Fruit fly (Drosophila melanogaster) whole organism, prepupa: Measurements from ENCODE around the gene eEF1alpha2.
A peak's percentile ranks its signal among the peaks of the same experiment; 100 is the strongest.

Experiments
- CG11902 ChIP-seq: fragments of 200-800 bp; sonication (Bioruptor generic); optimal IDR thresholded peaks from 3 replicates; lab custom pipeline; 2016; ENCODE audit warnings: missing biosample characterization, missing genetic modification characterization
- CG1621 ChIP-seq: fragments of 200-800 bp; sonication (Bioruptor generic); optimal IDR thresholded peaks from 3 replicates; lab custom pipeline; 2018; ENCODE audit warnings: missing biosample characterization, mild to moderate bottlenecking, missing genetic modification characterization
- CG16779 ChIP-seq: fragments of 200-800 bp; sonication (Bioruptor generic); optimal IDR thresholded peaks from 3 replicates; lab custom pipeline; 2017; ENCODE audit warnings: missing biosample characterization, mild to moderate bottlenecking, missing genetic modification characterization
- CG31627 ChIP-seq: fragments of 200-800 bp; sonication (Bioruptor generic); optimal IDR thresholded peaks from 3 replicates; lab custom pipeline; 2016; ENCODE audit warnings: missing biosample characterization, missing genetic modification characterization
- CG32006 ChIP-seq: fragments of 200-800 bp; sonication (Bioruptor generic); optimal IDR thresholded peaks from 3 replicates; lab custom pipeline; 2017; ENCODE audit warnings: missing biosample characterization, mild to moderate bottlenecking, missing genetic modification characterization
- CG4318 ChIP-seq: fragments of 200-800 bp; sonication (Bioruptor generic); optimal IDR thresholded peaks from 3 replicates; lab custom pipeline; 2017; ENCODE audit warnings: missing biosample characterization, mild to moderate bottlenecking, missing genetic modification characterization
- CG6163 ChIP-seq: fragments of 200-800 bp; sonication (Bioruptor generic); IDR thresholded peaks from 3 replicates; pipeline ENCODE4 v1.3.6; 2022; ENCODE audit warnings: missing biosample characterization, missing genetic modification characterization
- CG6276 ChIP-seq: fragments of 200-800 bp; sonication (Bioruptor generic); optimal IDR thresholded peaks from 2 replicates; lab custom pipeline; 2017; ENCODE audit warnings: missing biosample characterization, mild to moderate bottlenecking, missing genetic modification characterization
- CG7368 ChIP-seq: fragments of 200-800 bp; sonication (Bioruptor generic); optimal IDR thresholded peaks from 3 replicates; lab custom pipeline; 2016; ENCODE audit warnings: missing biosample characterization, missing genetic modification characterization
- CG8319 ChIP-seq: fragments of 200-800 bp; sonication (Bioruptor generic); optimal IDR thresholded peaks from 3 replicates; lab custom pipeline; 2016; ENCODE audit warnings: missing biosample characterization, missing genetic modification characterization
- CG9139 ChIP-seq: fragments of 200-800 bp; sonication (Bioruptor generic); optimal IDR thresholded peaks from 3 replicates; lab custom pipeline; 2017; ENCODE audit warnings: missing biosample characterization, mild to moderate bottlenecking, missing genetic modification characterization
- Eip75B ChIP-seq: fragments of 200-800 bp; sonication (Bioruptor generic); optimal IDR thresholded peaks from 3 replicates; lab custom pipeline; 2016; ENCODE audit warnings: missing biosample characterization, missing genetic modification characterization
- Eip93F ChIP-seq: fragments of 200-800 bp; sonication (Bioruptor generic); optimal IDR thresholded peaks from 2 replicates; lab custom pipeline; 2016; ENCODE audit warnings: missing biosample characterization, mild to moderate bottlenecking, missing genetic modification characterization
- Ets96B ChIP-seq: fragments of 200-800 bp; optimal IDR thresholded peaks from 2 replicates; lab custom pipeline; 2019; ENCODE audit warnings: missing biosample characterization, mild to moderate bottlenecking, missing genetic modification characterization, moderate library complexity
- Lpt ChIP-seq: fragments of 200-800 bp; sonication (Bioruptor generic); optimal IDR thresholded peaks from 3 replicates; lab custom pipeline; 2016; ENCODE audit warnings: missing biosample characterization, missing genetic modification characterization
- Smox ChIP-seq: fragments of 200-800 bp; sonication (Bioruptor generic); optimal IDR thresholded peaks from 3 replicates; lab custom pipeline; 2016; ENCODE audit warnings: missing biosample characterization, missing genetic modification characterization
- Sox15 ChIP-seq: fragments of 200-800 bp; sonication (Bioruptor generic); optimal IDR thresholded peaks from 3 replicates; lab custom pipeline; 2016; ENCODE audit warnings: missing biosample characterization, missing genetic modification characterization
- achi ChIP-seq: fragments of 200-800 bp; sonication (Bioruptor generic); optimal IDR thresholded peaks from 3 replicates; lab custom pipeline; 2016; ENCODE audit warnings: missing biosample characterization, missing genetic modification characterization
- acj6 ChIP-seq: fragments of 200-800 bp; sonication (Bioruptor generic); optimal IDR thresholded peaks from 3 replicates; lab custom pipeline; 2016; ENCODE audit warnings: missing biosample characterization, missing genetic modification characterization
- cyc ChIP-seq: fragments of 200-800 bp; sonication (Bioruptor generic); optimal IDR thresholded peaks from 3 replicates; lab custom pipeline; 2016; ENCODE audit warnings: missing biosample characterization, missing genetic modification characterization
- dac ChIP-seq: fragments of 200-800 bp; sonication (Bioruptor generic); optimal IDR thresholded peaks from 2 replicates; lab custom pipeline; 2017; ENCODE audit warnings: missing biosample characterization, mild to moderate bottlenecking, missing genetic modification characterization
- dsx ChIP-seq: fragments of 200-800 bp; optimal IDR thresholded peaks from 3 replicates; lab custom pipeline; 2019; ENCODE audit warnings: missing biosample characterization, mild to moderate bottlenecking, missing genetic modification characterization, moderate library complexity; ENCODE audit not compliant: poor library complexity, severe bottlenecking
- eg ChIP-seq: fragments of 200-800 bp; sonication (Bioruptor generic); IDR thresholded peaks from 3 replicates; pipeline ENCODE4 v1.3.6; 2022; ENCODE audit warnings: missing biosample characterization, missing genetic modification characterization
- fkh ChIP-seq: fragments of 200-800 bp; sonication (Bioruptor generic); optimal IDR thresholded peaks from 3 replicates; lab custom pipeline; 2017; ENCODE audit warnings: missing biosample characterization, mild to moderate bottlenecking, missing genetic modification characterization, moderate library complexity
- lz ChIP-seq: fragments of 200-800 bp; sonication (Bioruptor generic); optimal IDR thresholded peaks from 3 replicates; lab custom pipeline; 2016; ENCODE audit warnings: missing biosample characterization, missing genetic modification characterization
- pdm3 ChIP-seq: fragments of 200-800 bp; sonication (Bioruptor generic); optimal IDR thresholded peaks from 3 replicates; lab custom pipeline; 2016; ENCODE audit warnings: missing biosample characterization, missing genetic modification characterization
- salr ChIP-seq, 2 experiments: fragments of 200-800 bp; sonication (Bioruptor generic); optimal IDR thresholded peaks; 3 replicates each; lab custom pipeline; 2016 to 2018; ENCODE audit warnings: missing biosample characterization in 2 of 2, missing genetic modification characterization in 2 of 2, mild to moderate bottlenecking in 1 of 2
- spab ChIP-seq: fragments of 200-800 bp; sonication (Bioruptor generic); optimal IDR thresholded peaks from 2 replicates; lab custom pipeline; 2017; ENCODE audit warnings: missing biosample characterization, mild to moderate bottlenecking, missing genetic modification characterization, missing genetic modification reagents
- ss ChIP-seq, 2 experiments: fragments of 200-800 bp; sonication (Bioruptor generic); optimal IDR thresholded peaks; 2 replicates in 1 of 2; 3 replicates in 1 of 2; lab custom pipeline; 2017 to 2018; ENCODE audit warnings: mild to moderate bottlenecking in 2 of 2, missing biosample characterization in 2 of 2, missing genetic modification characterization in 2 of 2, moderate library complexity in 1 of 2
- svp ChIP-seq: fragments of 200-800 bp; sonication (Bioruptor generic); peaks from one replicate; lab custom pipeline; 2016; ENCODE audit warnings: missing biosample characterization, missing genetic modification characterization
- topi ChIP-seq: fragments of 200-800 bp; sonication (Bioruptor generic); optimal IDR thresholded peaks from 3 replicates; lab custom pipeline; 2016; ENCODE audit warnings: missing biosample characterization, missing genetic modification characterization

eEF1alpha2 gene

DNA sequence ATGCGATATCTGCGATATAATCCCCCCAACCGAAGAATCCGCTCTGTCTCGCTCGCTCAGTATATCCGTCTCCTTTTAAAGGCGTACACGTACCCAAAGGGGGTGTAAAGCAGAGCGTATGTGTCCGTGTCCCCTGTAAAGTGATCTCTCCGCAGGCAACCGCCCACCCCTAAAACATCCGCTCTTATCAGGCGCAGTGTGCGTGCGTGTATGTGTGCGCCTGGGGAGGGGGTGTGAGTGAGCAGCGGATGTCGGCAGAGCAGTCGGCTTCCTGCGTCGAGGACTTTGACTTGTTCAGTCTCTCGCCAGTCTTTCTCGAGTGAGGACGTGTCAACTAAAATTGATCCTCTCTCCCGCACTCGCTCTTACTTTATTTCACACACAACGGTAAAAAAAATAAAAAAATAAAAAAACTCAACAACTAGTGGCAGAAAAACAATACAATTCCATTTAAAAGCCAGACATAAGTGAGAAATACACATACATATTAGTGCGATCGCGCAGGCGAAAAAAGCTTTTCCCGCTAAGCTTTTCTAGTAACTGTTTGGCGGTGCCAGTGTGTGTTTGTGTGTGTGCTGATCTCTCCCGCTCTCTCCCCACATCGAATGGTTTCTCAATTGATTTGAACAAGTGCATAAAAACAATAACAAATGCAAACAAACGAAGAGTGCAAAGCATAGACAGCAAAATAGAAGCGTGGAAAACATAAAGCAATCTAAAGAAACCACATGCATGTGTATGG is 12.6 kb upstream of the eEF1alpha2 start (continued):
- TF ChIP-seq ss (GFP tag; optimal IDR thresholded peaks at IDR 0.05; lab: Kevin White, UChicago) (peak; percentile 85 to 89), pdm3 (GFP tag; lab: Kevin White, UChicago) (no peak), CG7368 (GFP tag; lab: Kevin White, UChicago) (no peak), Sox15 (no peak), CG1621 (peak; percentile 84), cyc (GFP tag; lab: Kevin White, UChicago) (no peak), Eip75B (GFP tag; lab: Kevin White, UChicago) (peak; percentile 9), svp (GFP tag; lab: Kevin White, UChicago) (peak; percentile 79), acj6 (GFP tag; lab: Kevin White, UChicago) (no peak)

dm6 chr3R:31726286-31726685 is 12.0 kb upstream of the eEF1alpha2 start:
- TF ChIP-seq spab (GFP tag; lab: Kevin White, UChicago) (no peak), Smox (GFP tag; lab: Kevin White, UChicago) (no peak), Eip75B (GFP tag; lab: Kevin White, UChicago) (no peak), CG32006 (GFP tag; lab: Kevin White, UChicago) (no peak), CG16779 (tag; lab: Kevin White, UChicago) (no peak), topi (GFP tag; lab: Kevin White, UChicago) (no peak), CG31627 (GFP tag; lab: Kevin White, UChicago) (no peak), CG11902 (GFP tag; lab: Kevin White, UChicago) (no peak), lz (GFP tag; lab: Kevin White, UChicago) (no peak), Lpt (GFP tag; lab: Kevin White, UChicago) (no peak), salr (GFP tag; optimal IDR thresholded peaks at IDR 0.05; lab: Kevin White, UChicago) (no peak), pdm3 (GFP tag; lab: Kevin White, UChicago) (no peak), ss (GFP tag; optimal IDR thresholded peaks at IDR 0.05; lab: Kevin White, UChicago) (no peak), CG9139 (GFP tag; lab: Kevin White, UChicago) (no peak)
- TF ChIP-seq, all 60 proteins: peak for 0

DNA sequence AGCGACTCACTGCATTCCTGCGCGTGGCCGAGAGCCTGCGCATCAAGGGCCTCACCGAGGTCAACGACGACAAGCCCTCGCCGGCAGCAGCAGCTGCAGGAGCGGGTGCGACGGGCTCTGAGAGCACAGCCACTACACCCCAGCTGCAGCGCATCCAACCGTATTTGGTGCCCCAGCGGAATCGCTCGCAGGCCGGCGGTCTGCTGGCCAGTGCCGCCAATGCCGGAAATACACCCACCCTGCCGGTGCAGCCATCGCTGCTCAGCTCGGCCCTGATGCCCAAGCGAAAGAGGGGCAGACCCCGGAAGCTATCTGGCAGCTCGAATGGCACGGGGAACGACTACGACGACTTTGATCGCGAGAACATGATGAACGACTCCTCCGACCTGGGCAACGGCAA is 10.5 kb upstream of the eEF1alpha2 start:
- TF ChIP-seq CG4318 (GFP tag; lab: Kevin White, UChicago) (no peak), CG16779 (tag; lab: Kevin White, UChicago) (no peak), achi (GFP tag; lab: Kevin White, UChicago) (no peak), CG6163 (GFP tag; lab: Robert Waterston, UW) (no peak), lz (GFP tag; lab: Kevin White, UChicago) (no peak), CG32006 (GFP tag; lab: Kevin White, UChicago) (no peak), Eip75B (GFP tag; lab: Kevin White, UChicago) (no peak), Ets96B (tag; lab: Kevin White, UChicago) (no peak), Eip93F (no peak)

- no peak for TF ChIP-seq CG4318 (GFP tag; lab: Kevin White, UChicago)
- TF ChIP-seq dac (GFP tag; lab: Kevin White, UChicago), result no peak
- no peak for TF ChIP-seq fkh (GFP tag; lab: Kevin White, UChicago)
- TF ChIP-seq ss (GFP tag; optimal IDR thresholded peaks at IDR 0.05; lab: Kevin White, UChicago), result no peak
- no peak for TF ChIP-seq CG6276 (GFP tag; lab: Kevin White, UChicago)
- no peak for TF ChIP-seq CG8319 (GFP tag; lab: Kevin White, UChicago)
- TF ChIP-seq CG1621, result peak; percentile 68
Observed at dm6 chr3R:31736776-31737175, 1.5 kb upstream of the eEF1alpha2 start, which contains the start of the genes CstF50 and CG11563. CstF50 (minus strand) TSS chr3R:31736963. CG11563 (plus strand) TSS chr3R:31737035.

DNA sequence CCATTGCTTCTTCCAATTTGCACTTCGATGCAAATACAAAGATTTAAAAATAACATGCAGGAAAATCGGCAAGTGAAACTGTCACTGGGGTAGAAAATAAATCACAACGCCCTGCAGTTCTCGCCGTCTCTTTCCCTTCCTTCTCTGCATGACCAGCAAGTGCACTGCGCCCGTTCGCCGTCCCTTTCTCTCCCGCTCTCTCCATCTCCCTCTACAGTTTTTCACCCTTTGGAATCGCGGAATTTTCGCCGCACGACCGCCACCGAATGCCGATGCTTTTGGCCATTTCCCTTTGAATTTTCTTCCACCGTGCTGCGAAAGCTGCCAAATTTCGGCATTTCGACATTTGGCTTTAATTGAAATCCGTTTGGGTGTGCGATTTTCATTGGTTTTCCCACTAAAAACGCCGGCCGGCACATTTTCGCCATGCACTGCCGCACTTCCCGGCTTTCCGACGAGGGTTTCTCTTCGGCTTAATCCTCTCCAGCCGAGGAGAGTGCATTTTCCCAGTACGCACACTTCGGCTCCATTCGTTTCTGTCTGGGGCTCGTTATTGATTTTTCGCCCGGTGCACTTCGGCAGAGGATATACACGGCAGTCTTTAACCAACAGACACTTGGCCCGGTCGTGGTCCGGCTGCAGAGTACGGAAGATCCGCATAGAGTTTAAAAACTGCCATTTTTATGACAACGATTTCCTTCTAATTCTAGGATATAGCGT is 959 bp downstream of the eEF1alpha2 start:
- TF ChIP-seq CG8319 (GFP tag; lab: Kevin White, UChicago), result no peak
- TF ChIP-seq dsx (GFP tag; lab: Kevin White, UChicago), result no peak
- no peak for TF ChIP-seq CG16779 (tag; lab: Kevin White, UChicago)
- TF ChIP-seq ss (GFP tag; optimal IDR thresholded peaks at IDR 0.05; lab: Kevin White, UChicago), result no peak
- TF ChIP-seq eg (GFP tag; lab: Robert Waterston, UW), result no peak
